Fruit fly (Drosophila melanogaster) S2 (cell line): ENCODE measurements around the gene rtet.

Experiments
- CG8478 ChIP-seq: fragments of >200 bp; optimal IDR thresholded peaks from 2 replicates; lab custom pipeline; 2018
- CTCF ChIP-seq, 2 experiments: fragments of >200 bp; optimal IDR thresholded peaks; 2 replicates each; lab custom pipeline; 2018

DNA sequence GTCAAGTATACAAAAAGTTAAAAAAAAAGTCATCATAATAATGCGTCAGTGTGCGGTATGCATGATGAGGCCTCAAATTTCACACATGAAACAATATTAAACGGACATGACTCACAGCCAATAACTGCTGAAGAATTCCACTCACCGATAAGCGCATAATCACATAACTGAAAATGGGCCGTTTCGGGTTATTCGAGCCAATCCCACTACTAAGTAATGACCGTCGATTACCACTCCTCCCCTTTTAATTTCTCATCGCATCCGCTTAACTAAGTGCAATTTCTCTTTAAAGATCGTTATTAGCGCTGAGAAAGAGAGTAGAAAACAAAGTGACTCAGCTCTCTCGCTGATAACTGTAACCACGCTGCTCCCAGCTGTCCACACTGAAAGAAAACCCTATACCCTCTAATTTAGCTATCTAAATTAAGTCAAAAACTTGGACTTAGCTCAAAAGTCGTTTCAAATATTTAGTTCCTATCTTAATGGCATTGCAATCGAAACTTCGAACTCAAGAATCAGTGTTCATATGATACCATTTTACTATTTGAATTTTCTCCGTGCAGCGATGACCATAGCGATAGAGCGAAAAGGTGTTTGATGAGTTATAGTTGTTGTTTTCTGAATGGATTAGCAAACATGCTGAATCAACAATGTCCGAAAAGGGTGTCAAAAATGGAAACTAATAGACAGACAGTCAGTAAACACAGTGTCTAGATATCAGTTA is 4.7 kb downstream of the rtet start:
- TF ChIP-seq CTCF (optimal IDR thresholded peaks at IDR 0.05; lab: Kevin White, UChicago) (no peak), CG8478 (lab: Kevin White, UChicago) (no peak)
